Fruit fly (Drosophila melanogaster) whole organism, embryonic: ENCODE measurements around the gene CG17364.

Experiments
- Atf-2 ChIP-seq: fragments of 200-800 bp; sonication (Bioruptor generic); optimal IDR thresholded peaks from 2 replicates; lab custom pipeline; 2016; ENCODE audit warnings: missing biosample characterization, missing genetic modification characterization
- CG10267 ChIP-seq: fragments of 200-800 bp; sonication (Bioruptor generic); optimal IDR thresholded peaks from 2 replicates; lab custom pipeline; 2018; ENCODE audit warnings: missing biosample characterization, mild to moderate bottlenecking, missing genetic modification characterization, moderate library complexity
- CG10462 ChIP-seq: fragments of 200-800 bp; sonication (Bioruptor generic); optimal IDR thresholded peaks from 2 replicates; lab custom pipeline; 2016; ENCODE audit warnings: missing biosample characterization, missing genetic modification characterization
- CG12769 ChIP-seq: fragments of 200-800 bp; sonication (Bioruptor generic); optimal IDR thresholded peaks from 2 replicates; lab custom pipeline; 2019; ENCODE audit warnings: missing biosample characterization, mild to moderate bottlenecking, missing genetic modification characterization, moderate library complexity
- CG13287 ChIP-seq: fragments of 200-800 bp; sonication (Bioruptor generic); IDR thresholded peaks from 2 replicates; pipeline ENCODE4 v1.3.6; 2022; ENCODE audit warnings: missing biosample characterization, missing genetic modification characterization; ENCODE audit not compliant: partially characterized antibody
- CG14441 ChIP-seq: fragments of 200-800 bp; sonication (Bioruptor generic); IDR thresholded peaks from 2 replicates; pipeline ENCODE4 v1.3.6; 2022; ENCODE audit warnings: missing biosample characterization, missing genetic modification characterization
- CG14965 ChIP-seq: fragments of 200-800 bp; sonication (Bioruptor generic); optimal IDR thresholded peaks from 2 replicates; lab custom pipeline; 2016; ENCODE audit warnings: missing biosample characterization, missing genetic modification characterization, borderline replicate concordance
- CG31441 ChIP-seq: fragments of 200-800 bp; sonication (Bioruptor generic); IDR thresholded peaks from 2 replicates; pipeline ENCODE4 v1.3.6; 2022; ENCODE audit warnings: missing biosample characterization, missing genetic modification characterization
- CG34224 ChIP-seq: fragments of 200-800 bp; sonication (Bioruptor generic); IDR thresholded peaks from 3 replicates; pipeline ENCODE4 v1.3.6; 2022; ENCODE audit warnings: missing biosample characterization, missing genetic modification characterization; ENCODE audit not compliant: partially characterized antibody
- CG3995 ChIP-seq: fragments of 200-800 bp; sonication (Bioruptor generic); optimal IDR thresholded peaks from 3 replicates; lab custom pipeline; 2016; ENCODE audit warnings: missing biosample characterization, missing genetic modification characterization
- CG4360 ChIP-seq: fragments of 200-800 bp; sonication (Bioruptor generic); IDR thresholded peaks from 2 replicates; pipeline ENCODE4 v1.3.6; 2022; ENCODE audit warnings: missing biosample characterization, missing genetic modification characterization
- CG5180 ChIP-seq: fragments of 200-800 bp; sonication (Bioruptor generic); optimal IDR thresholded peaks from 3 replicates; lab custom pipeline; 2017; ENCODE audit warnings: missing biosample characterization, missing genetic modification characterization, mild to moderate bottlenecking, moderate library complexity, missing genetic modification reagents
- CG6689 ChIP-seq: fragments of 200-800 bp; sonication (Bioruptor generic); IDR thresholded peaks from 2 replicates; pipeline ENCODE4 v1.3.6; 2022; ENCODE audit warnings: missing biosample characterization, missing genetic modification characterization
- CG6765 ChIP-seq: fragments of 200-800 bp; sonication (Bioruptor generic); optimal IDR thresholded peaks from 3 replicates; lab custom pipeline; 2017; ENCODE audit warnings: missing biosample characterization, mild to moderate bottlenecking, missing genetic modification characterization
- CG8290 ChIP-seq, 3 experiments: fragments of 200-800 bp; sonication (Bioruptor generic); optimal IDR thresholded peaks; 2 replicates each; lab custom pipeline; 2016 to 2019; ENCODE audit warnings: missing biosample characterization in 3 of 3, missing genetic modification characterization in 3 of 3, mild to moderate bottlenecking in 2 of 3, moderate library complexity in 1 of 3
- CG8765 ChIP-seq: fragments of 200-800 bp; sonication (Bioruptor generic); IDR thresholded peaks from 2 replicates; pipeline ENCODE4 v1.3.6; 2022; ENCODE audit warnings: missing biosample characterization, missing genetic modification characterization
- Dbx ChIP-seq: fragments of 200-800 bp; sonication (Bioruptor generic); IDR thresholded peaks from 3 replicates; pipeline ENCODE4 v1.3.6; 2022; ENCODE audit warnings: missing biosample characterization, missing genetic modification characterization
- Deaf1 ChIP-seq: fragments of 200-800 bp; optimal IDR thresholded peaks from 3 replicates; lab custom pipeline; 2019; ENCODE audit warnings: missing biosample characterization, mild to moderate bottlenecking, missing genetic modification characterization, moderate library complexity
- Dip3 ChIP-seq: fragments of 200-800 bp; sonication (Bioruptor generic); optimal IDR thresholded peaks from 3 replicates; lab custom pipeline; 2016; ENCODE audit warnings: missing biosample characterization, missing genetic modification characterization
- Eip74EF ChIP-seq, 2 experiments: fragments of 200-800 bp in 1 of 2; fragments of >200 bp in 1 of 2; sonication (Bioruptor generic) in 1 of 2; optimal IDR thresholded peaks; 2 replicates each; lab custom pipeline; 2017 to 2019; ENCODE audit warnings: missing biosample characterization in 2 of 2, missing genetic modification characterization in 2 of 2, mild to moderate bottlenecking in 1 of 2, moderate library complexity in 1 of 2
- Ets97D ChIP-seq: fragments of 200-800 bp; sonication (Bioruptor generic); optimal IDR thresholded peaks from 3 replicates; lab custom pipeline; 2016; ENCODE audit warnings: missing biosample characterization, missing genetic modification characterization
- HHEX ChIP-seq: fragments of 200-800 bp; sonication (Bioruptor generic); optimal IDR thresholded peaks from 3 replicates; lab custom pipeline; 2017; ENCODE audit warnings: missing biosample characterization, mild to moderate bottlenecking, missing genetic modification characterization, missing genetic modification reagents
- HmgZ ChIP-seq: fragments of 200-800 bp; sonication (Bioruptor generic); optimal IDR thresholded peaks from 2 replicates; lab custom pipeline; 2018; ENCODE audit warnings: missing biosample characterization, mild to moderate bottlenecking, missing genetic modification characterization
- Med ChIP-seq: fragments of 200-800 bp; sonication (Bioruptor generic); peaks from one replicate; lab custom pipeline; 2016; ENCODE audit warnings: missing biosample characterization, missing genetic modification characterization, mild to moderate bottlenecking, inconsistent platforms, moderate library complexity
- NC2β ChIP-seq: fragments of 200-800 bp; sonication (Bioruptor generic); optimal IDR thresholded peaks from 2 replicates; lab custom pipeline; 2016; ENCODE audit warnings: missing biosample characterization, missing genetic modification characterization
- Nf-YA ChIP-seq: fragments of 200-800 bp; sonication (Bioruptor generic); IDR thresholded peaks from 2 replicates; pipeline ENCODE4 v1.3.6; 2022; ENCODE audit warnings: missing biosample characterization, missing genetic modification characterization
- PHDP ChIP-seq: fragments of 200-800 bp; sonication (Bioruptor generic); optimal IDR thresholded peaks from 3 replicates; lab custom pipeline; 2018; ENCODE audit warnings: missing biosample characterization, mild to moderate bottlenecking, missing genetic modification characterization, moderate library complexity
- Scr ChIP-seq: fragments of 200-800 bp; sonication (Bioruptor generic); IDR thresholded peaks from 2 replicates; pipeline ENCODE4 v1.3.6; 2022; ENCODE audit warnings: missing biosample characterization, missing genetic modification characterization; ENCODE audit not compliant: partially characterized antibody
- Ssrp ChIP-seq: fragments of 200-800 bp; sonication (Bioruptor generic); optimal IDR thresholded peaks from 2 replicates; lab custom pipeline; 2018; ENCODE audit warnings: missing biosample characterization, mild to moderate bottlenecking, missing genetic modification characterization, moderate library complexity
- amos ChIP-seq: fragments of 200-800 bp; sonication (Bioruptor generic); IDR thresholded peaks from 2 replicates; pipeline ENCODE4 v1.3.6; 2022; ENCODE audit warnings: missing biosample characterization, missing genetic modification characterization; ENCODE audit not compliant: partially characterized antibody
- ase ChIP-seq: fragments of 200-800 bp; sonication (Bioruptor generic); IDR thresholded peaks from 3 replicates; pipeline ENCODE4 v1.3.6; 2022; ENCODE audit warnings: missing biosample characterization, missing genetic modification characterization
- chinmo ChIP-seq: fragments of 200-800 bp; sonication (Bioruptor generic); IDR thresholded peaks from 4 replicates; pipeline ENCODE4 v1.3.6; 2022; ENCODE audit warnings: missing biosample characterization, missing genetic modification characterization; ENCODE audit not compliant: partially characterized antibody
- ci ChIP-seq: fragments of 200-800 bp; sonication (Bioruptor generic); IDR thresholded peaks from 3 replicates; pipeline ENCODE4 v1.3.6; 2022; ENCODE audit warnings: missing biosample characterization, missing genetic modification characterization
- disco-r ChIP-seq: fragments of 200-800 bp; sonication (Bioruptor generic); optimal IDR thresholded peaks from 2 replicates; lab custom pipeline; 2016; ENCODE audit warnings: missing biosample characterization, missing genetic modification characterization
- esg ChIP-seq: fragments of 200-800 bp; sonication (Bioruptor generic); conservative IDR thresholded peaks from 2 replicates; pipeline ENCODE4 v1.3.6; 2022; ENCODE audit warnings: missing biosample characterization, missing genetic modification characterization
- hb ChIP-seq: fragments of 200-800 bp; sonication (Bioruptor generic); IDR thresholded peaks from 3 replicates; pipeline ENCODE4 v1.3.6; 2022; ENCODE audit warnings: missing biosample characterization, missing genetic modification characterization; ENCODE audit not compliant: partially characterized antibody
- jumu ChIP-seq: fragments of 200-800 bp; sonication (Bioruptor generic); optimal IDR thresholded peaks from 3 replicates; lab custom pipeline; 2016; ENCODE audit warnings: missing biosample characterization, missing genetic modification characterization
- kni ChIP-seq: fragments of 200-800 bp; sonication (Bioruptor generic); optimal IDR thresholded peaks from 3 replicates; lab custom pipeline; 2017; ENCODE audit warnings: mild to moderate bottlenecking, missing biosample characterization, missing genetic modification reagents, missing genetic modification characterization
- knrl ChIP-seq: fragments of 200-800 bp; sonication (Bioruptor generic); IDR thresholded peaks from 3 replicates; pipeline ENCODE4 v1.3.6; 2022; ENCODE audit warnings: missing biosample characterization, missing genetic modification characterization; ENCODE audit not compliant: partially characterized antibody
- lilli ChIP-seq: fragments of 200-800 bp; sonication (Bioruptor generic); optimal IDR thresholded peaks from 3 replicates; lab custom pipeline; 2016; ENCODE audit warnings: missing biosample characterization, missing genetic modification characterization
- nerfin-2 ChIP-seq: fragments of 200-800 bp; sonication (Bioruptor generic); IDR thresholded peaks from 2 replicates; pipeline ENCODE4 v1.3.6; 2022; ENCODE audit warnings: missing biosample characterization, missing genetic modification characterization; ENCODE audit not compliant: partially characterized antibody
- pnt ChIP-seq: fragments of 200-800 bp; sonication (Bioruptor generic); optimal IDR thresholded peaks from 3 replicates; lab custom pipeline; 2016; ENCODE audit warnings: missing biosample characterization, missing genetic modification characterization
- pros ChIP-seq: fragments of 200-800 bp; sonication (Bioruptor generic); optimal IDR thresholded peaks from 3 replicates; lab custom pipeline; 2019; ENCODE audit warnings: missing biosample characterization, mild to moderate bottlenecking, missing genetic modification characterization, moderate library complexity
- row ChIP-seq: fragments of 200-800 bp; sonication (Bioruptor generic); IDR thresholded peaks from 3 replicates; pipeline ENCODE4 v1.3.6; 2022; ENCODE audit warnings: missing biosample characterization, missing genetic modification characterization
- so ChIP-seq: fragments of 200-800 bp; sonication (Bioruptor generic); IDR thresholded peaks from 3 replicates; pipeline ENCODE4 v1.3.6; 2022; ENCODE audit warnings: missing biosample characterization, missing genetic modification characterization
- zen ChIP-seq: fragments of 200-800 bp; sonication (Bioruptor generic); optimal IDR thresholded peaks from 3 replicates; lab custom pipeline; 2018; ENCODE audit warnings: missing biosample characterization, mild to moderate bottlenecking, missing genetic modification characterization, moderate library complexity

The CG17364 gene

dm6 chr3L:13934902-13935301 is 58.3 kb downstream of the CG17364 start (continued):
- TF ChIP-seq hb (GFP tag; lab: Robert Waterston, UW) (no peak), ci (GFP tag; lab: Robert Waterston, UW) (peak; percentile 53; the same call in 1 of the 3 replicates), CG14965 (GFP tag; lab: Kevin White, UChicago) (no peak), row (GFP tag; lab: Robert Waterston, UW) (no peak), Eip74EF (GFP tag; optimal IDR thresholded peaks at IDR 0.05; lab: Kevin White, UChicago) (peak in 1 of 2 experiments; percentile 22), pros (peak; percentile 16), CG34224 (GFP tag; lab: Robert Waterston, UW) (peak; percentile 18; the same call in 1 of the 3 replicates), CG10267 (tag; lab: Kevin White, UChicago) (no peak), Med (peak; percentile 43), Deaf1 (tag; lab: Kevin White, UChicago) (peak; percentile 57), CG6765 (GFP tag; lab: Kevin White, UChicago) (no peak), Dip3 (no peak), CG8290 (GFP tag; optimal IDR thresholded peaks at IDR 0.05; lab: Kevin White, UChicago) (no peak), CG8290 (tag; optimal IDR thresholded peaks at IDR 0.05; lab: Kevin White, UChicago) (no peak), CG5180 (GFP tag; lab: Kevin White, UChicago) (peak; percentile 79), kni (GFP tag; lab: Kevin White, UChicago) (peak; percentile 5), Atf-2 (GFP tag; lab: Kevin White, UChicago) (no peak), so (peak; percentile 45; the same call in 1 of the 3 replicates), CG14441 (GFP tag; lab: Robert Waterston, UW) (no peak), CG8765 (GFP tag; lab: Robert Waterston, UW) (no peak), Nf-YA (GFP tag; lab: Robert Waterston, UW) (no peak), Scr (GFP tag; lab: Robert Waterston, UW) (no peak), Ets97D (GFP tag; lab: Kevin White, UChicago) (peak; percentile 35), CG4360 (peak; percentile 68)

- TF ChIP-seq Dbx (0 out of 3 replicates have a peak, but pooled peaks have one; percentile 16), CG6689 (GFP tag; lab: Robert Waterston, UW) (peak; percentile 10; the same call in 1 of the 2 replicates), HmgZ (tag; lab: Kevin White, UChicago) (peak; percentile 27), CG12769 (tag; lab: Kevin White, UChicago) (no peak), Med (peak; percentile 84), CG31441 (peak; percentile 85), esg (peak; percentile 43; the same call in 1 of the 2 replicates), CG13287 (GFP tag; lab: Robert Waterston, UW) (peak; percentile 57), disco-r (GFP tag; lab: Kevin White, UChicago) (no peak), CG10462 (GFP tag; lab: Kevin White, UChicago) (peak; percentile 7), HHEX (GFP tag; lab: Kevin White, UChicago) (no peak), NC2β (GFP tag; lab: Kevin White, UChicago) (no peak), zen (tag; lab: Kevin White, UChicago) (no peak), PHDP (tag; lab: Kevin White, UChicago) (peak; percentile 31), chinmo (GFP tag; lab: Robert Waterston, UW) (no peak), jumu (no peak), Eip74EF (GFP tag; optimal IDR thresholded peaks at IDR 0.05; lab: Kevin White, UChicago) (no peak), lilli (GFP tag; lab: Kevin White, UChicago) (peak; percentile 74), knrl (peak; percentile 62; the same call in 2 of the 3 replicates), nerfin-2 (no peak), ase (GFP tag; lab: Robert Waterston, UW) (peak; percentile 44; the same call in 1 of the 3 replicates), pnt (GFP tag; lab: Kevin White, UChicago) (peak; percentile 15), CG3995 (GFP tag; lab: Kevin White, UChicago) (peak; percentile 96), amos (peak; percentile 65), Ssrp (peak; percentile 31)
Observed at dm6 chr3L:13928769-13929594, 64.2 kb downstream of the CG17364 start, which contains the start of the genes CG8833 and DCTN1-p150. Gene CG8833 (minus strand): TSS chr3L:13929000. Gene DCTN1-p150 (plus strand): TSS chr3L:13929387.
